Fruit fly (Drosophila melanogaster): ENCODE data around the gene CG17917.

Gene CG17917

dm6 chr3R:6382733-6383465 is 41.1 kb downstream of the CG17917 start, which contains the start of gene gzl (continued):
- peak; percentile 95 for TF ChIP-seq sna (GFP tag; IDR thresholded peaks at IDR 0.05; ENCODE audit: partially characterized antibody)
- no peak for TF ChIP-seq klu (GFP tag; IDR thresholded peaks at IDR 0.05)
- peak; percentile 36 for TF ChIP-seq CG15479 (GFP tag; optimal IDR thresholded peaks at IDR 0.05)
- TF ChIP-seq CoRest (tag; optimal IDR thresholded peaks at IDR 0.05), result peak; percentile 27
- peak; percentile 30 for TF ChIP-seq CG9797 (GFP tag; optimal IDR thresholded peaks at IDR 0.05)
- TF ChIP-seq CG10654 (GFP tag; optimal IDR thresholded peaks at IDR 0.05), result no peak
- TF ChIP-seq NK7.1 (GFP tag; optimal IDR thresholded peaks at IDR 0.05), result no peak
- no peak for TF ChIP-seq CG15073 (GFP tag; optimal IDR thresholded peaks at IDR 0.05)
- TF ChIP-seq CG6791 (GFP tag; IDR thresholded peaks at IDR 0.05; ENCODE audit: partially characterized antibody), result peak; percentile 99
- no peak for TF ChIP-seq CG4730 (GFP tag; IDR thresholded peaks at IDR 0.05)
- no peak for TF ChIP-seq Tbp (GFP tag; optimal IDR thresholded peaks at IDR 0.05)
- peak; percentile 74 for TF ChIP-seq MESR4 (GFP tag; optimal IDR thresholded peaks at IDR 0.05)
- peak; percentile 69 for TF ChIP-seq CG4617 (GFP tag; optimal IDR thresholded peaks at IDR 0.05; ENCODE audit: borderline replicate concordance)
- TF ChIP-seq sd (tag; optimal IDR thresholded peaks at IDR 0.05), result no peak
- no peak for TF ChIP-seq Atf-2 (GFP tag; optimal IDR thresholded peaks at IDR 0.05)
- peak; percentile 94 for TF ChIP-seq mld (GFP tag; IDR thresholded peaks at IDR 0.05; ENCODE audit: partially characterized antibody)
- peak; percentile 99 for TF ChIP-seq amos (GFP tag; IDR thresholded peaks at IDR 0.05; ENCODE audit: partially characterized antibody)
- TF ChIP-seq Xrp1 (GFP tag; IDR thresholded peaks at IDR 0.05), result peak; percentile 19; the same call in 1 of the 2 replicates
- TF ChIP-seq Sin3A (optimal IDR thresholded peaks at IDR 0.05), result peak; percentile 8
- TF ChIP-seq tna (GFP tag; IDR thresholded peaks at IDR 0.05; ENCODE audit: partially characterized antibody), result peak; percentile 97
- TF ChIP-seq Myb (GFP tag; optimal IDR thresholded peaks at IDR 0.05), result peak; percentile 77
- peak; percentile 96 for TF ChIP-seq inv (GFP tag; IDR thresholded peaks at IDR 0.05; ENCODE audit: partially characterized antibody)
- peak; percentile 31 for TF ChIP-seq sens (GFP tag)
- TF ChIP-seq ato (GFP tag; IDR thresholded peaks at IDR 0.05; ENCODE audit: partially characterized antibody), result peak; percentile 96
- peak; percentile 65 for TF ChIP-seq CG2116 (GFP tag; optimal IDR thresholded peaks at IDR 0.05)
- TF ChIP-seq CG3281 (GFP tag; optimal IDR thresholded peaks at IDR 0.05), result no peak
- TF ChIP-seq CG7372 (GFP tag; IDR thresholded peaks at IDR 0.05), result no peak
- peak; percentile 60 for TF ChIP-seq CG1603 (tag; optimal IDR thresholded peaks at IDR 0.05)
- TF ChIP-seq CG17328 (GFP tag; IDR thresholded peaks at IDR 0.05), result no peak
- TF ChIP-seq CG8924 (tag; optimal IDR thresholded peaks at IDR 0.05), result no peak
- TF ChIP-seq CG2120 (GFP tag; optimal IDR thresholded peaks at IDR 0.05), result peak; percentile 34
- TF ChIP-seq CG13296 (GFP tag; optimal IDR thresholded peaks at IDR 0.05), result peak; percentile 17
- TF ChIP-seq Sry-δ (GFP tag; optimal IDR thresholded peaks at IDR 0.05), result peak; percentile 93
- peak; percentile 42; the same call in 1 of the 3 replicates for TF ChIP-seq row (GFP tag; IDR thresholded peaks at IDR 0.05)
- TF ChIP-seq B-H2 (GFP tag; optimal IDR thresholded peaks at IDR 0.05), result peak; percentile 58
- no peak for TF ChIP-seq Blimp-1 (GFP tag; optimal IDR thresholded peaks at IDR 0.05)
- TF ChIP-seq nerfin-2 (GFP tag; IDR thresholded peaks at IDR 0.05; ENCODE audit: partially characterized antibody), result peak; percentile 94
- TF ChIP-seq trem (tag; optimal IDR thresholded peaks at IDR 0.05), result peak; percentile 61
- TF ChIP-seq Doc3 (GFP tag; IDR thresholded peaks at IDR 0.05; ENCODE audit: partially characterized antibody), result peak; percentile 92
- TF ChIP-seq zen2 (GFP tag; IDR thresholded peaks at IDR 0.05; ENCODE audit: partially characterized antibody), result peak; percentile 97
- peak; percentile 31 for TF ChIP-seq dm (GFP tag; optimal IDR thresholded peaks at IDR 0.05)
- no peak for TF ChIP-seq ase (GFP tag; IDR thresholded peaks at IDR 0.05)
- peak; percentile 64 for TF ChIP-seq MBD-R2 (GFP tag; IDR thresholded peaks at IDR 0.05)
- peak; percentile 43 for TF ChIP-seq Ets97D (GFP tag; optimal IDR thresholded peaks at IDR 0.05)
- no peak for TF ChIP-seq CG8281 (tag; optimal IDR thresholded peaks at IDR 0.05)
- TF ChIP-seq Hr78 (GFP tag; optimal IDR thresholded peaks at IDR 0.05), result no peak
- no peak for TF ChIP-seq CG2889 (GFP tag; IDR thresholded peaks at IDR 0.05)
- TF ChIP-seq CG8478 (optimal IDR thresholded peaks at IDR 0.05), result peak; percentile 87
- peak; percentile 97 for TF ChIP-seq CG42726 (GFP tag; IDR thresholded peaks at IDR 0.05; ENCODE audit: partially characterized antibody)
